Fruit fly (Drosophila melanogaster): ENCODE results near the gene eEF1gamma.

eEF1gamma gene

DNA sequence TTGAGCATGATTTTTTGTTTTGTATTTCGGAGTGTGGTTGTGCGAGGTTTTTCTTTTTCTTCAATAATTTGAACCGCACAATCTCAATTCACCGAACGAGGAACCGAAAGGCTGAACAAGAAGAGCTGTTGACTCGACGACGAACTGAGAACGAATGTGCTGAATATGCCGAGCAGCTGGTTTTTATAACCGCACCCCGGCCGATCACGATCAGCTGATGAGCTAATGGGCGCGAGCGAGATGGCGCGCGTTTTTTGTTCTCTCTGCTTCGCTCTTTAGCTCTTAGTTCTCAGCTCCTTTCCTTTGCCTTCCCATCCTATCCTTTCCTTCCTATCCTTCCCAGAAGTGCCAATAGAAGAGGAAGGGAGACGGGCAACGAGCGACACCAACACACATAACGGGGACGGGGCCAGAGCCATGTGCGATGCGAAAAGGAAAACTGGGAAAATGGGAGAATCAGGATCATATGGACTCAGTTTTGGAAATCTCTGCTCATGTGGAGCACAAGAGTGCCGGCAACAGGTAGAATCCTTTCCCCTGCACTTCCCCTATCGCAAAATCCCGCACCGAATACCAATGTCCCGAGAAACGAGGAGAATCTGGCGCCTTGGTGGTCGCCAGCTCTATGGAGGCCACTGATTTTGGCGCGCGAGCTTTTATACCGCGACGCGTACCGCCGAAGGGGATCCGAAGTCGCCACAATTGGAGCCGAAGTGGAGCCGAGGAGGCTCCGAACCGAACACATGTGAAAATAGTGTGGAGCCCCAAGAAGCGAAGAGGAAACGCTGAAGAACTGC lies 35.4 kb downstream of the eEF1gamma start, which contains the start of gene stg (continued):
- TF ChIP-seq CG11093 (GFP tag; IDR thresholded peaks at IDR 0.05): no peak
- TF ChIP-seq unpg (GFP tag; optimal IDR thresholded peaks at IDR 0.05): peak; percentile 15
- TF ChIP-seq CG7987 (GFP tag; optimal IDR thresholded peaks at IDR 0.05): no peak
- TF ChIP-seq stc (GFP tag; IDR thresholded peaks at IDR 0.05): no peak
- TF ChIP-seq ab (GFP tag; optimal IDR thresholded peaks at IDR 0.05): no peak
- no peak for TF ChIP-seq E2f1 (GFP tag; IDR thresholded peaks at IDR 0.05)
- TF ChIP-seq CG7556 (GFP tag; optimal IDR thresholded peaks at IDR 0.05): no peak
- TF ChIP-seq aop (GFP tag; IDR thresholded peaks at IDR 0.05): 0 out of 2 replicates have a peak, but pooled peaks have one; percentile 15
- no peak for TF ChIP-seq usp (GFP tag; optimal IDR thresholded peaks at IDR 0.05)
- TF ChIP-seq Tbp (GFP tag; optimal IDR thresholded peaks at IDR 0.05): peak; percentile 94
- no peak for TF ChIP-seq mld (GFP tag; IDR thresholded peaks at IDR 0.05; ENCODE audit: partially characterized antibody)
- no peak for TF ChIP-seq CG17802 (tag; optimal IDR thresholded peaks at IDR 0.05)
- peak; percentile 22 for TF ChIP-seq trem (tag; optimal IDR thresholded peaks at IDR 0.05)
- TF ChIP-seq pzg (GFP tag; optimal IDR thresholded peaks at IDR 0.05): no peak
- peak; percentile 55 for TF ChIP-seq CG8924 (tag; optimal IDR thresholded peaks at IDR 0.05)
- no peak for TF ChIP-seq Nf-YB (GFP tag; optimal IDR thresholded peaks at IDR 0.05)
- TF ChIP-seq Bgb (GFP tag; IDR thresholded peaks at IDR 0.05; ENCODE audit: partially characterized antibody): peak; percentile 46; the same call in 1 of the 2 replicates
- no peak for TF ChIP-seq D (optimal IDR thresholded peaks at IDR 0.05)
- TF ChIP-seq D (GFP tag; optimal IDR thresholded peaks at IDR 0.05): no peak
- no peak for TF ChIP-seq Elba2 (GFP tag; optimal IDR thresholded peaks at IDR 0.05)
- TF ChIP-seq CG12391 (tag; optimal IDR thresholded peaks at IDR 0.05): peak; percentile 2
- no peak for TF ChIP-seq ttk (GFP tag; IDR thresholded peaks at IDR 0.05)
- TF ChIP-seq CG7372 (GFP tag; IDR thresholded peaks at IDR 0.05): no peak
- no peak for TF ChIP-seq CG12219 (GFP tag; optimal IDR thresholded peaks at IDR 0.05)
- no peak for TF ChIP-seq CG7963 (GFP tag; IDR thresholded peaks at IDR 0.05; ENCODE audit: partially characterized antibody)
- no peak for TF ChIP-seq gsb (GFP tag; IDR thresholded peaks at IDR 0.05)
- no peak for TF ChIP-seq CG11456 (GFP tag; IDR thresholded peaks at IDR 0.05)
- no peak for TF ChIP-seq croc (GFP tag; conservative IDR thresholded peaks at IDR 0.05)
- TF ChIP-seq CG2129 (GFP tag; IDR thresholded peaks at IDR 0.05; ENCODE audit: partially characterized antibody): no peak
- TF ChIP-seq HmgD (GFP tag; optimal IDR thresholded peaks at IDR 0.05): peak; percentile 11
- no peak for TF ChIP-seq Abd-B (GFP tag; optimal IDR thresholded peaks at IDR 0.05)
- TF ChIP-seq HLHmδ (GFP tag; optimal IDR thresholded peaks at IDR 0.05): peak; percentile 87
- TF ChIP-seq ewg (GFP tag; optimal IDR thresholded peaks at IDR 0.05): no peak
- TF ChIP-seq CG10462 (GFP tag; optimal IDR thresholded peaks at IDR 0.05): no peak
- TF ChIP-seq CG4854 (GFP tag; optimal IDR thresholded peaks at IDR 0.05): no peak
- no peak for TF ChIP-seq zfh2 (GFP tag; optimal IDR thresholded peaks at IDR 0.05)
- TF ChIP-seq HLH3B (GFP tag; IDR thresholded peaks at IDR 0.05): no peak
- no peak for TF ChIP-seq HHEX (GFP tag; optimal IDR thresholded peaks at IDR 0.05)
- TF ChIP-seq dpn (GFP tag; optimal IDR thresholded peaks at IDR 0.05): peak in 1 of 2 experiments; percentile 42
- no peak for TF ChIP-seq vnd (GFP tag; IDR thresholded peaks at IDR 0.05; ENCODE audit: partially characterized antibody)
- peak; percentile 37 for TF ChIP-seq cg (GFP tag; optimal IDR thresholded peaks at IDR 0.05)
- TF ChIP-seq bsh (GFP tag; optimal IDR thresholded peaks at IDR 0.05): no peak
- TF ChIP-seq CG34376 (GFP tag; optimal IDR thresholded peaks at IDR 0.05): no peak
- TF ChIP-seq CG17385 (GFP tag; optimal IDR thresholded peaks at IDR 0.05): no peak
- TF ChIP-seq sens-2 (GFP tag; IDR thresholded peaks at IDR 0.05): peak; percentile 21; the same call in 1 of the 2 replicates
- no peak for TF ChIP-seq TFAM (GFP tag; optimal IDR thresholded peaks at IDR 0.05)
- TF ChIP-seq D19A (tag; optimal IDR thresholded peaks at IDR 0.05): peak; percentile 37
- peak; percentile 5 for TF ChIP-seq btn (GFP tag; optimal IDR thresholded peaks at IDR 0.05)
- no peak for TF ChIP-seq Poxn (GFP tag; IDR thresholded peaks at IDR 0.05)

All from whole organism, embryonic.